Worm (Caenorhabditis elegans) whole organism, L4/young adult: ENCODE data around the gene ced-13.

Experiments used
- W03F9.2 ChIP-seq: fragments of 150-350 bp; optimal IDR thresholded peaks from 2 replicates; lab custom pipeline; 2014; ENCODE audit warnings: missing biosample characterization, missing genetic modification characterization
- dao-5 ChIP-seq: sonication (generic microtip); optimal IDR thresholded peaks from 2 replicates; lab custom pipeline; 2016; ENCODE audit warnings: missing genotype, missing genetic modification characterization, moderate library complexity, missing compliant biosample characterization
- him-1 ChIP-seq: sonication (generic microtip); optimal IDR thresholded peaks from 2 replicates; lab custom pipeline; 2016; ENCODE audit warnings: missing genotype, missing genetic modification reagents, missing genetic modification characterization, missing compliant biosample characterization

- TF ChIP-seq W03F9.2 (tag; lab: Kevin White, UChicago) (no peak), him-1 (tag; lab: Kevin White, UChicago) (no peak), dao-5 (tag; lab: Kevin White, UChicago) (no peak)
Observed at ce11 chrX:8346248-8346647, 46.8 kb upstream of the ced-13 start, which contains the start of gene drd-5.
